Fruit fly (Drosophila melanogaster): ENCODE measurements around the gene Sulf1.

- TF ChIP-seq CTCF (optimal IDR thresholded peaks at IDR 0.05) (no peak), CG8478 (optimal IDR thresholded peaks at IDR 0.05) (no peak)
These were observed 62.4 kb downstream of the Sulf1 start for dm6 chr3R:16276992-16277391.
